Fruit fly (Drosophila melanogaster) whole organism, pupa: ENCODE data around the gene Smyd5.

Experiments
- CG13204 ChIP-seq: fragments of 200-800 bp; sonication (Bioruptor generic); optimal IDR thresholded peaks from 2 replicates; lab custom pipeline; 2018; ENCODE audit warnings: missing biosample characterization, mild to moderate bottlenecking, missing genetic modification characterization, moderate library complexity
- CG32121 ChIP-seq: fragments of 200-800 bp; sonication (Bioruptor generic); IDR thresholded peaks from 2 replicates; pipeline ENCODE4 v1.3.6; 2022; ENCODE audit warnings: missing biosample characterization, missing genetic modification characterization
- CG4496 ChIP-seq: fragments of 200-800 bp; sonication (Bioruptor generic); IDR thresholded peaks from 3 replicates; pipeline ENCODE4 v1.3.6; 2022; ENCODE audit warnings: missing biosample characterization, missing genetic modification characterization
- D1 ChIP-seq: fragments of 200-800 bp; sonication (Bioruptor generic); optimal IDR thresholded peaks from 2 replicates; lab custom pipeline; 2018; ENCODE audit warnings: missing biosample characterization, mild to moderate bottlenecking, missing genetic modification characterization, moderate library complexity
- EcR ChIP-seq: fragments of 200-800 bp; sonication (Bioruptor generic); optimal IDR thresholded peaks from 3 replicates; lab custom pipeline; 2019; ENCODE audit warnings: missing biosample characterization, missing genetic modification characterization, mild to moderate bottlenecking, moderate library complexity, missing genetic modification reagents
- Ets98B ChIP-seq: fragments of 200-800 bp; sonication (Bioruptor generic); IDR thresholded peaks from 2 replicates; pipeline ENCODE4 v1.3.6; 2022; ENCODE audit warnings: missing biosample characterization, missing genetic modification characterization
- Pif1A ChIP-seq: fragments of 200-800 bp; sonication (Bioruptor generic); optimal IDR thresholded peaks from 3 replicates; lab custom pipeline; 2016; ENCODE audit warnings: missing biosample characterization, missing genetic modification characterization
- gl ChIP-seq: fragments of 200-800 bp; sonication (Bioruptor generic); optimal IDR thresholded peaks from 2 replicates; lab custom pipeline; 2018; ENCODE audit warnings: missing biosample characterization, mild to moderate bottlenecking, missing genetic modification characterization

DNA sequence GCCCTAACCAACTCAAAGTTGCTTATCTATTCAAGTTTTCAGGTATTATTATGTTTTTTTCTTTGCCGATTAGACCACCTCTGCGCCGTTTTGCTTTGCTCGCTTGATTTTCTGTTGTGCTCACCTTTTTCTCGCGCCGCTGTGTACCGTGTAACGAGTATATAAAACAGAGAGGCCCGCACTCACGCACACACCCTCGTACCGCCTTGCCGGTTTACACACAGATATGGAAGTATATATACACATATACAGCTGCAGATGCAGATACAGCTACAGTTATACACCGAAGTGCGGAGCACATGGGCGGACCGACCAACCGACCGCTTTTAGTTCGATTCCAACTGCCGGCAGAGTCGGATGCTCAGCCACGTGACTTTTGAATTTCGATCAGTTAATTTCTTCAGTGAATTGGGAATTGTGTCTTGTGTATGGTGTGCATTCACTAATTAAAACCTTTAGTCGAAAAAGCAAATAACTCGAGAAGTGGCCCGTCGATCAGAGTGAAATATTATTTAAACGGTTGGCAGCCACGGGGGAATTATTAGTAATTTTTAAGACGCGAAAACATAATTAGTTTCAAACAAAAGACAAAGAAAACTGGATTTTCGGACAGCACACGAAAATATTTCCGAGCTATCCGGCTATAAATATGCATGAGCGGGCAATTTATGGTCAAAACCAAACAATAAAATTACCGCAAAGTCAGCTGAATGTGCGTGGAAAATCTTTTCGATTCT lies 29.9 kb downstream of the Smyd5 start:
- TF ChIP-seq CG32121 (GFP tag; lab: Robert Waterston, UW) (peak; percentile 69; the same call in 1 of the 2 replicates), CG4496 (peak; percentile 44; the same call in 1 of the 3 replicates), Pif1A (GFP tag; lab: Kevin White, UChicago) (peak; percentile 8), EcR (GFP tag; lab: Kevin White, UChicago) (peak; percentile 64), Ets98B (GFP tag; lab: Robert Waterston, UW) (peak; percentile 39; the same call in 1 of the 2 replicates), D1 (tag; lab: Kevin White, UChicago) (peak; percentile 33), gl (no peak), CG13204 (GFP tag; lab: Kevin White, UChicago) (peak; percentile 100)
